Fruit fly (Drosophila melanogaster): ENCODE results near the gene CG1542.

Gene CG1542

DNA sequence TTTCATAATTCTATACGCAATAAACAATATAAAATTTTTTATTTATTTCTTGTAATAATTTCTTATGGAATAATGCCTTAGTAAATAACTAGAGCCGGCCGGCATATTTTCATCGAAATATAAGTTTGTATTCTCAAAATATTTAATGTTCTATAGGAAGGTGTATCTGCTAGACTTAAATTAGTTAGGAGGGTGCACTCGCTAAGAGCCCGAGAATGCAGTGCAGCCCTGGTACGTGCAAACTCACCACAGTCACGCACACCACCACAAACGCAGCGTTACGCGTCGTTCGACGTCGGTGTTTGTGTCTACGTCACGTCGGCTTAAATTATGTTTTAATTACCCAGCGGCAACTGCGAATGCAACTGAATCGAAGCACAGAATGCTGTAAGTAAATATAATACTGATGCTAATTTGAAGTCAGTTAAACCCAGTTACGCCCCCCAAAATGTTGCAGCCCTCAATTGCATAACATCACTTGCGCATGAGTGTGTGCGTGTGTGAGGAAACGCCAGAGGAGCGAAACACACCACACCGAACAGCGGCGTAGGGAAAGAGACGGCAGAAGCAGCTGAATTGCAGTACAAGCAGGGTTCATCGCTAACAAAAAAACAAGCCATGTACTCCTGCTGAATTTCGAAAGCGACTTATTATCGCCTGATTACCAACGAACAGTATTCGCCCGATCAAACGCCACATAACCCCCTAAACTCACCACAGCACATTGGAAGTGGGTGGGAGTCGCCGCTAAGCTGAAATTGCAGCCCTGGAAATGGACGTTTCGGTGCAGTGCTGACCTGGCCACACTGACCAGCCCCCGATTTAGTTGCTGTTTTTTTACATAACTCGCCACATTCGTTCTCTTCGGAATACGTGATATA is 7.4 kb downstream of the CG1542 start, which contains the start of gene CG12054:
CG12054 (plus strand) TSS at position 247 of the 881 bp plus-strand sequence.
- TF ChIP-seq CG8478 (optimal IDR thresholded peaks at IDR 0.05) (no peak), CTCF (optimal IDR thresholded peaks at IDR 0.05) (peak; percentile 55 to 58)

DNA sequence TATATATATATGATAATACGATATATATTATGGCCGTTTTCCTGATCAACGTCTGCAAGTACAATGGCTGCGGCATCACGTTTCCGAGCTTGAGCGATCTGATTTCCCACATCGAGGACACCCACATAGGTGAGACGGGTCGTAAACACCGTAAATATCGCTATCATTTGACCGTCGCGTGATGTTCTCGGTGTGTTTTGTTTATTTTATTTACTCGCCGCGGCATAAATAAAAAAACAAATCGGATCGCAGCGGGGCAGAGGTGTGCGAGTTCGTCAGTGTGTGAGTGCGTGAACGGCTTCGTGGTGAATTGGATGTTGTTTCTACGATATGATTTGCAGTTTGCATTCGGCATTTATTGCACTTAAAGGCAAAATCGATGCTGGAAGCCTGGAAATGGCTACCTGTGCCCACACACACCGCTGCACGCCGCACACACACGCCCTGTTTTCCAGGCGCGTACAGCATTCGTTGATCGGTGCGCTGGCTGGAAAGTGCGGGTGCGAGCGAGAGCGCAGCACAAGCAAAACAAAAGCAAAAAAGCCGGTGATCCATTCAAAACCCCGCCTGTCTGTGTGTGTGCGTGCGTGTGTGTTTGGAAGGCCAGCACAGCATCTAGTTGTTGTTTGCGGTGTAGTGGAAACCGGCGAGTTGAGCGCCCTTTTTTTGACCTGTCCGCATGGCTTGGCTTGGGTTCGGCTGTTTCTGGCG is 8.2 kb downstream of the CG1542 start:
- TF ChIP-seq CTCF (optimal IDR thresholded peaks at IDR 0.05): no peak
- TF ChIP-seq CG8478 (optimal IDR thresholded peaks at IDR 0.05): no peak

DNA sequence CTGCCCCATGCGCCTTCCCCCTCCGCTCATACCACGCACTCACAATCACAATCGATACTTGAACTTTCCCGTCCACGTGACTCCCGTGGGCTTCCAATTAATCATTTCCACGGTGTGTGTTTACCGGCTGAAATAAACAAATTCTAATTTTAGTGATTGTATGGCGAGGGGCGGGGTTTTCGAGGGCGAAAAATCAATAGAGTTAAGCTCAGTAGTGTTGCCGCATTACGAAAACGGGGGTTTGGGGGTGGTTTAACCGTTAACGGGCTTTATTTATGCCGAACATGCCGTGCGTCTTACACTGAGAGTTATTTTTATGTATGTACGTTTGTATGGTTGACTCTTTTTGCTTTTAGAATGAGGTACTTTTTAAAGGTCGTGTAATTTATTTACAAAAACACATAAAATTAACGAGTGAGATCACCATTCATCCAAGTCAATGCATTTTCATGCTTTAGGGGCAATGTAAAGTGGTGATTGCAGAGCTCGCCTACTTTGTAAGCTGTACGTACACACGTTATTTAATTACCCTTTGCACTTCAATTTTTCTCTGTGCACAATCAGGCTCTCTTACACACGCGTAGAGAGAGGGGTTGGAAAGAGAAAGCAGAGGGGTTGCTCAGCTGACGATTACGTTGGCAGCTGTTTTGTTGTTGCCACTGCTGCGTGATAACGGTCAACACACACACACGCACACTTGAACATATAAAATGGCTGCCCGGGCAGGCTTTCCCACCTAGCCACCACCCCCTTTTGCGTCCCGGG is 9.0 kb downstream of the CG1542 start:
- TF ChIP-seq CG8478 (optimal IDR thresholded peaks at IDR 0.05) (no peak), CTCF (optimal IDR thresholded peaks at IDR 0.05) (no peak)

DNA sequence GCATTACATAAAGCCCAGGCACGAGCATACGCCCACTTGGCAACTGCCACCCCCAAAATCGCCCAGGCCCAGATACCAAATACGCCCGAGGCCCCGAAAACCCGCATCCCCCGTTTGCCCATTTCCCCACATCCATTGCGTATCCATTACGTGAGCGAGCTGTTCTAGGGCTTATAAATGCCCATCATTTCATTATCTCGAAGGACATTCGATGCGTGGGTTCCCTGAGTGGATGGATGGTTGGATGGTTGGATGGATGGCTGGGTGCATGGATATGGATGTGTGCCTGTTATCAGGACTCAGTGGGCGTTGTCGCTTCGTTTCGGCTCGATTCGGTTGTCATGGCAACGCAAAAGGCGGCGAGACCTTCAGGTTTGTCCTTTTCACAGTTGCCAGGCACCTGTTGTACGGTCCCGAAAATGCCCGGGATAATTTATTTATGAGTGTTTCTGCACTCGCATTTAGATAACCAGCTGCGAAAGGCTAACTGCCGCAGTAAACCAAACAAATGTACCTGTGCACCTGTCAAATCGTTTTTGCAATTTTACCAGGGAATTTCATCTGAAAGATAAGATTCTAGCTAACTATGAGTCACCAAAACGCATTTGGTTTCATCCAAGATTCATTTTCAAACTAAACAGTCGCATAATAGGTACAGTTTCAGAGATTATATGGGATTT is 9.8 kb downstream of the CG1542 start:
- TF ChIP-seq CG8478 (optimal IDR thresholded peaks at IDR 0.05) (no peak), CTCF (optimal IDR thresholded peaks at IDR 0.05) (no peak)

DNA sequence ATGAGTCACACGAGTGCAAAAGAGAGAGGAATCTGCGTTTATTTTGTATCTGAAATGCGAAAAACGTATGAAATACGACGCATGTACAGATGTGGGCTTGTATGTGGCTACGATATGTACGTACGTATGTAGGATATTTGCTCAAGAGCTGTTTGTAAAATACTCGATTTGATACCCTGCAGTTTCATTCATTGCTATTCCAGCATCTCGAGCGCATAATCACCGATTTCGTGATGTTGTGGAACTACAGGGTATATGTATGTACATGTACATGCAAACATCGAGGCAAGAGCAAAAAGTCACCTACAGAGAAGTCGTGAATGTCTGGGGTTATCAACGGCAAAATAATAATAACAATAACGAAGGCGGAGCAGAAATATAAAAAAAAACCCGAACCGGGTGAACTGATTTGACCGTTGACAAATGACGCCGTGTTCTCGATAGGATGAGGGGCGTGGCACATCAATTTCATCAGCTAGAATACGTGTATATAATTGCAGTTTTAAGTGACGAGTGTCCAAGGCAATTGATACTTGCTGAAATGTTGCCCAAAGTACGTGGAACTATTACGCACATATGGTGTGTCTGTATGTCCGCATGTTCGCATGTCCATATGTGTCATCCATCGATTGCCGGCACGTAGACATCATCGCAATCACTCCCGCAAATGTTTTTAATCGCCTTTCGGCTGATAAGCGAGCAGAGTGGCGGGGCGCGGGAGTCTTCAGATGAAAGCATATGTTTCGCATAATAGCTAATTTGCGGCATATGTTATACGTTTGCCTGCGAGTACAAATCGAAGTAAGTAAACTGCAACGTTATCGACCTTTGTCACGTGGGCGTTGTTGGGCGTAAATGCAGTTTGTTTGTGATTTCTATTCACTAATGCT is 11.0 kb downstream of the CG1542 start:
- TF ChIP-seq CG8478 (optimal IDR thresholded peaks at IDR 0.05): no peak
- TF ChIP-seq CTCF (optimal IDR thresholded peaks at IDR 0.05): no peak

DNA sequence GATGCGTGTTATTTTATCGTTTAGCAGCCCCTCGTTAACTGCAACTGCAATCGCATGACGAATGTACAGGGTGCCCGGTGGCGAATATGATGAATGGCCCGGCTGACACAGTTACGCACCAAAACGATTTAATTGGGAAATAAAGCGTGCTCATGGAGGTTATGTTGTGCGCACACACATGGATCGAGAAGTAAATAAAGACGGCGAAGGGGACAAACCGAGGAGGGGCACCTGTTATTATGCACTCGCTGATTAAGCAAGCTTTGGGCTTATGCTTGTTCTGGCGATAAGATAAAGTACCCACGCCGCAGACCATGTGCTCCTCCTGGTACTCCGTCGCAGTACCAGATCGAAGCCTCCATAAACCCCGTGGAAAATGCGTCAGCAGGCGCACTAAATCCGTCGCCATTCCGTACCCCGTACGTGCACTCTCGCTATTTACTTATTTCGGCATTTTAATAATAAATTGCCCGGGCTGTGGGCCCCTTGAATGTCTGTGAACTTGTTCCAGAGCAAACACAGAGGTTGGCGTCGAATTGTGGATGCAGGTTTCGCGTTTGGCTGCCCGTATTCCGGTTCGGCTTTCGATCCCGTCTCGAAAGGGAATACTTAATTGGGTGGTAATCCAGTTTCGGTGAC is 11.9 kb downstream of the CG1542 start:
- no peak for TF ChIP-seq CG8478 (optimal IDR thresholded peaks at IDR 0.05)
- TF ChIP-seq CTCF (optimal IDR thresholded peaks at IDR 0.05): no peak

DNA sequence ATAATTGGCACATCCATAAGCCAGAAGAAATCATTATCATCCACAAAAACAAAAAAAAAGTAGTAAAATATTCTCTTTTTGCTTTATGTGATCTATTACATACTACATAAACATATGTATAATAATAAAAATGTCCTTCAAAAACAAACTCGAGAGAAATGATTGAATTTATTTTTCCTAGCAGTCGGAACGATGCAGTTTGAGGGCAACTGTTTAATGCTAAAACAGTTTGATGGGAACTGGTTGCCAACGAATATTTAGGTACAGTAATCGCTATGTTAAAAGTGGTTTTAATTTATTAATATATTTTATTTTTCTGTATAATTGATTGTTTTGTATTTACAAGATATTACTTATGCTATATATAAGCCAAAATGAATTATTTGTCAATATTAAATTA is 17.9 kb downstream of the CG1542 start:
- TF ChIP-seq CTCF (optimal IDR thresholded peaks at IDR 0.05): peak in 1 of 2 experiments; percentile 9
- TF ChIP-seq CG8478 (optimal IDR thresholded peaks at IDR 0.05): no peak

DNA sequence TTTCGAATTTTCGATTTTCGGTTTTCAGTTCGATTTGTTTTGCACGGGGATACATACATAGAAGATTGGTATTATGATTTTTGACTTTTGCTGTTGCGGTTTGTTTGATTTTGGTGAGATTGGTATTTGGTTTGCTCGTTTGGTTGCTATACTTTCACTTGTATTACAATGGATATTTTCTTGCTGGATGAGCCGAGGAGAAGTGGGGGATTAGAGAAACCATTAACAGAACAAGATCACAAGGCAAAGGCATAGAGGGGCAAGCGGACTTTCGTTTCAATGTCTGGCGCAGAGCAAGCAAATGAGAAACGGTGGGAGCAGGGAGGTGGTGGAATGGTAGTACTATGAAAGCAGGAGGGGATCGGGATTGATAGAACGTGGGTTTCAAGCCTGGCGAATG is 19.0 kb downstream of the CG1542 start, which contains the start of gene CG15563:
CG15563 (minus strand) TSS at position 101 of the 400 bp plus-strand sequence.
- no peak for TF ChIP-seq CTCF (optimal IDR thresholded peaks at IDR 0.05)
- TF ChIP-seq CG8478 (optimal IDR thresholded peaks at IDR 0.05): no peak

DNA sequence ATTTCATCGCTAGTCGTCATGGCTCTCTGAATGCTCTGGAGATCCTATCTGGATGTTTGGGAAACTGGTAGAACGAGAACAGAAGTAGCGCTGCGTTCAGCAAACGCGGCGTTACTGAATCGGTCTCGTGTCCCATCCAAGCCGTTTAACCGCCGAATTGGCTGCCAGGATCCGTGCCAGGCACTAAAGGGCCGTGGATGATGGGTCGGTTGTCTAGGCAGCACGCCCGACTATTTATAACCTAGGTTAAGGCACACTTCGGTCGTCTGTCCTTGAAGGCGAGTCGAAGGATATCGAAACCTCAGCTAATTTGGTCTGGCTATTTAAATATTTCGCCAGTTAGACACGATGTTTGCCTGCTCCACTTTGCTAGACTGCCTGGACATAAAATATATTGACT is 22.0 kb downstream of the CG1542 start, which contains the start of gene CG15564:
CG15564 (minus strand) TSS at position 101 of the 400 bp plus-strand sequence.
- TF ChIP-seq CG8478 (optimal IDR thresholded peaks at IDR 0.05): no peak
- TF ChIP-seq CTCF (optimal IDR thresholded peaks at IDR 0.05): no peak

DNA sequence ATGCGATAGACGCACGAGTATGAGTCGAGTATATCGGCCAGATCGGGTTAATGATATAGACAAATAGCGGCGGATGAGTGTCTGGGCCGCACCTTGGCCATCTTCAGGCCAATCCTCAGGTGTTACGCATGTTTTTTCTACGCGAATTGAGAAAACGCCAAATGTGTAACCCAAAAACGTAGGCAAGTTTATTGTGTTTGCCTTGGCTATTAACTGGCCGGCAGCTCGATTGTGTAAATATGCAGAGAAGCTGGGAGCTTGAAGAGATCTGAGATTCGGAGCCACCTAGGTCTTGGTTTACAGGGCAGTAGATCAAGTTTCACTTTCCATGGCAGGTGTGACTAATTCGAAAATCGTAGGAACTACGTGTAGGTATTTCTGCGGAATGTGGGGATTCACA is 26.8 kb downstream of the CG1542 start:
- TF ChIP-seq CG8478 (optimal IDR thresholded peaks at IDR 0.05): no peak
- no peak for TF ChIP-seq CTCF (optimal IDR thresholded peaks at IDR 0.05)

DNA sequence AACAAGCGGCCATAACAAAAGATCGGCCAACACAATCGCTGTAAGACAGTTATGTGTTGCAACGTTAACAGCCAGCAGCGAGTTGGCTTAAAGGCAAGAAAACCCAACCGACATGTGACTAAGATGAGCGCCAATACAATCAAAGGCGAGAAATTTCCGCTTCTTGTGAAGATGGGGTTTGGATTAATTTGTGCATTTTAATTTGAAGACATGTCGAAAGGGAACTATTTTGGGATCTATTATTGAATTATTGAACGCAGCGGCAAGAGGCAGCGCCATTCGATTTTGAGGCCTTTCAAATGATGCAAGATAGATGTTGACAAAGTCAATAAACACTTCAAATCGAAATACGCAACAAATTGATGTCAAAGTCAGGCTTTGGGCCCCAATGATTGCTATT is 27.9 kb downstream of the CG1542 start:
- TF ChIP-seq CG8478 (optimal IDR thresholded peaks at IDR 0.05) (no peak), CTCF (optimal IDR thresholded peaks at IDR 0.05) (no peak)

DNA sequence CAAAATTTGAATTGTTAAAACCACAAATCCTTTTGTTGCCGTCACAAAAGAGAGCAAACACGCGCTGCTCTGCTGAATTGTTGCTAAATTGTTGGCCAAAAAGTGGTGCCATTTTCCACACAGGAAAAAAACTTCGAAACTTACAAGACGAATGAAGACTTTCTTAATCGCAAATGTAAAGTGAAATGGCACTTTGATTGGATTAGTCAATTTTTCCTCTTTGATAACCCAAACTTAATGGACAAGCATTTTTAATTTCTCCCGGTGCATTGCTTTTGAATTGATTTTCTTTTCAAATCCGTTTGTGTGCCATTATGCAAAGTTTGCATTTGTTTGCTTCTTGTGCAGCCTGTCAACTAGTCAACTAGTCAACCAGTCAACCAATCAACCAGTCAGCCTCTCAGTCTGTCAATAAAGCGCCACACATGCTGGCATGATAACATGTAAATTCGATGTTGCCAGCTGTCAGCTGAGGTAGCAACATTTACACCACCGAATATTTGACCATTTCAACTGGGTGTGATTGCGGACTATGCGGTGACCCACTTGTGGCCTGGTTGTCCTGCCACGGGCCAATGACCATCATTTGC is 29.9 kb downstream of the CG1542 start:
- TF ChIP-seq CG8478 (optimal IDR thresholded peaks at IDR 0.05) (no peak), CTCF (optimal IDR thresholded peaks at IDR 0.05) (no peak)

DNA sequence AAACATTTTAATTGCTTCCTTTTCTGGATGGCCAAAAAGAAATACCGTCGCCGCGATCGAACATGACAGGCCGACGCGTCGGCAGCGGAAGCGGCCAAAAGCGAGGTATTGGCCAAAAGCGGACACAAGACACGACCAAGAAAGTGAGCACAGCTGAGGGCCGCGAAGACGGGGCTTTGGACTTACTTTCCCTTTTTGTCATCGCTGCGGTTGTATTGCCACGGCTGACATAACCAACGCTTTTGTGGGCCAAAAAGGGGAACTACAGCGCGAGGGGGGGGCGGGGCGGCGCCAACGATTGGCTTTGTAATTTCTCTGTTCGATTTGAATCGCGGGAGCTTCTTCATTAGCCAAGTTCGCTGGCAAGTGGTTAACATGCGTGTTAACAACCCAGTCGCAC is 32.5 kb downstream of the CG1542 start:
- no peak for TF ChIP-seq CTCF (optimal IDR thresholded peaks at IDR 0.05)
